Worm (Caenorhabditis elegans) whole organism, L2 larva: ENCODE data around the gene swt-2.

ENCODE experiments used
- C34F6.9 ChIP-seq: fragments of 150-350 bp; optimal IDR thresholded peaks from 2 replicates; lab custom pipeline; 2014; ENCODE audit warnings: missing biosample characterization, missing genetic modification characterization
- F13H6.1 ChIP-seq: sonication (generic microtip); optimal IDR thresholded peaks from 2 replicates; lab custom pipeline; 2016; ENCODE audit warnings: missing genetic modification characterization, missing compliant biosample characterization
- R02D3.7 ChIP-seq: fragments of 150-350 bp; optimal IDR thresholded peaks from 2 replicates; lab custom pipeline; 2014; ENCODE audit warnings: missing biosample characterization, missing genetic modification characterization
- Y55F3AM.14 ChIP-seq: fragments of 200-800 bp; sonication (Bioruptor generic); optimal IDR thresholded peaks from 2 replicates; lab custom pipeline; 2018; ENCODE audit warnings: mild to moderate bottlenecking, missing genetic modification characterization, missing compliant biosample characterization
- ZK546.5 ChIP-seq: sonication (generic microtip); optimal IDR thresholded peaks from 2 replicates; lab custom pipeline; 2017; ENCODE audit warnings: missing biosample characterization, missing genetic modification characterization
- aly-2 ChIP-seq: fragments of 150-350 bp; optimal IDR thresholded peaks from 2 replicates; lab custom pipeline; 2014; ENCODE audit warnings: missing biosample characterization, missing genetic modification characterization
- ama-1 ChIP-seq: fragments of 150-350 bp; optimal IDR thresholded peaks from 2 replicates; lab custom pipeline; 2018; ENCODE audit warnings: inconsistent platforms
- blmp-1 ChIP-seq: sonication (generic microtip); optimal IDR thresholded peaks from 2 replicates; lab custom pipeline; 2017; ENCODE audit warnings: missing genetic modification characterization, mild to moderate bottlenecking, missing compliant biosample characterization, antibody characterized with exemption, moderate library complexity; ENCODE audit not compliant: insufficient read depth
- ceh-82 ChIP-seq: fragments of 150-350 bp; optimal IDR thresholded peaks from 2 replicates; lab custom pipeline; 2014; ENCODE audit warnings: missing biosample characterization, missing genetic modification characterization
- crh-2 ChIP-seq: sonication (generic microtip); optimal IDR thresholded peaks from 2 replicates; lab custom pipeline; 2017; ENCODE audit warnings: missing biosample characterization, missing genetic modification characterization
- egl-27 ChIP-seq: sonication (generic microtip); optimal IDR thresholded peaks from 3 replicates; lab custom pipeline; 2017; ENCODE audit warnings: missing biosample characterization, missing genetic modification reagents, missing genetic modification characterization
- elt-1 ChIP-seq: fragments of 150-350 bp; optimal IDR thresholded peaks from 2 replicates; lab custom pipeline; 2014; ENCODE audit warnings: missing biosample characterization, missing genetic modification characterization
- fos-1 ChIP-seq: fragments of 150-350 bp; optimal IDR thresholded peaks from 2 replicates; lab custom pipeline; 2014; ENCODE audit warnings: missing biosample characterization, missing genetic modification characterization
- gmeb-1 ChIP-seq: fragments of 150-350 bp; optimal IDR thresholded peaks from 2 replicates; lab custom pipeline; 2014; ENCODE audit warnings: missing biosample characterization, missing genetic modification characterization
- lin-11 ChIP-seq: fragments of 150-350 bp; sonication (generic microtip); optimal IDR thresholded peaks from 2 replicates; lab custom pipeline; 2014; ENCODE audit warnings: missing biosample characterization, missing genetic modification characterization, inconsistent platforms, mixed read lengths
- lsy-2 ChIP-seq, 2 experiments: fragments of 150-350 bp in 1 of 2; sonication (generic microtip) in 1 of 2; optimal IDR thresholded peaks; 2 replicates each; lab custom pipeline; 2014 to 2017; ENCODE audit warnings: missing biosample characterization in 2 of 2, missing genetic modification characterization in 2 of 2
- mdl-1 ChIP-seq, 2 experiments: fragments of 150-350 bp in 1 of 2; sonication (generic microtip) in 1 of 2; optimal IDR thresholded peaks; 2 replicates each; lab custom pipeline; 2017; ENCODE audit warnings: missing biosample characterization in 2 of 2, missing genetic modification characterization in 2 of 2
- nhr-11 ChIP-seq: fragments of 150-350 bp; optimal IDR thresholded peaks from 2 replicates; lab custom pipeline; 2014; ENCODE audit warnings: missing biosample characterization, missing genetic modification characterization
- nhr-129 ChIP-seq: fragments of 150-350 bp; optimal IDR thresholded peaks from 2 replicates; lab custom pipeline; 2014; ENCODE audit warnings: missing biosample characterization, missing genetic modification characterization
- nhr-21 ChIP-seq: fragments of 150-350 bp; optimal IDR thresholded peaks from 2 replicates; lab custom pipeline; 2014; ENCODE audit warnings: missing biosample characterization, missing genetic modification characterization
- nhr-23 ChIP-seq: fragments of 150-350 bp; optimal IDR thresholded peaks from 2 replicates; lab custom pipeline; 2014; ENCODE audit warnings: missing biosample characterization, missing genetic modification reagents, missing genetic modification characterization
- nhr-237 ChIP-seq: fragments of 150-350 bp; optimal IDR thresholded peaks from 2 replicates; lab custom pipeline; 2014; ENCODE audit warnings: missing biosample characterization, missing genetic modification characterization
- nhr-25 ChIP-seq: fragments of 150-350 bp; sonication (generic microtip); optimal IDR thresholded peaks from 3 replicates; lab custom pipeline; 2014; ENCODE audit warnings: missing biosample characterization, missing genetic modification characterization
- nhr-6 ChIP-seq: fragments of 150-350 bp; optimal IDR thresholded peaks from 2 replicates; lab custom pipeline; 2014; ENCODE audit warnings: missing biosample characterization, missing genetic modification characterization
- sma-3 ChIP-seq: sonication (generic microtip); optimal IDR thresholded peaks from 2 replicates; lab custom pipeline; 2016; ENCODE audit warnings: missing genetic modification reagents, missing genetic modification characterization, missing compliant biosample characterization
- sma-9 ChIP-seq, 2 experiments: fragments of 150-350 bp in 1 of 2; sonication (generic microtip) in 1 of 2; optimal IDR thresholded peaks; 2 replicates each; lab custom pipeline; 2014 to 2016; ENCODE audit warnings: missing genetic modification characterization in 2 of 2, mild to moderate bottlenecking in 1 of 2, missing biosample characterization in 1 of 2, missing compliant biosample characterization in 1 of 2, missing genetic modification reagents in 1 of 2, moderate library complexity in 1 of 2
- unc-39 ChIP-seq: fragments of 150-350 bp; optimal IDR thresholded peaks from 2 replicates; lab custom pipeline; 2014; ENCODE audit warnings: missing biosample characterization, missing genetic modification characterization
- unc-55 ChIP-seq: fragments of 150-350 bp; sonication (generic microtip); optimal IDR thresholded peaks from 3 replicates; lab custom pipeline; 2014; ENCODE audit warnings: missing biosample characterization, missing genetic modification reagents, missing genetic modification characterization
- zag-1 ChIP-seq: fragments of 150-350 bp; optimal IDR thresholded peaks from 2 replicates; lab custom pipeline; 2014; ENCODE audit warnings: missing biosample characterization, missing genetic modification characterization
- ztf-4 ChIP-seq: fragments of 150-350 bp; optimal IDR thresholded peaks from 2 replicates; lab custom pipeline; 2014; ENCODE audit warnings: missing biosample characterization, missing genetic modification characterization

swt-2 gene

ce11 chrV:7575563-7575962, 45.6 kb downstream of the swt-2 start, which contains the start of the genes snu-66 and ints-9 (continued):
- TF ChIP-seq nhr-129 (peak; percentile 65), aly-2 (tag; lab: Kevin White, UChicago) (no peak), ztf-4 (tag; lab: Kevin White, UChicago) (no peak), lin-11 (tag; lab: Kevin White, UChicago) (no peak)

- TF ChIP-seq crh-2 (tag; lab: Kevin White, UChicago) (peak; percentile 55), Y55F3AM.14 (GFP tag; lab: Kevin White, UChicago) (no peak), aly-2 (tag; lab: Kevin White, UChicago) (no peak), elt-1 (tag; lab: Kevin White, UChicago) (no peak), ama-1 (lab: Kevin White, UChicago) (no peak), sma-3 (GFP tag; lab: Kevin White, UChicago) (peak; percentile 16), ZK546.5 (no peak), ztf-4 (tag; lab: Kevin White, UChicago) (no peak), zag-1 (no peak), R02D3.7 (tag; lab: Kevin White, UChicago) (no peak), ceh-82 (tag; lab: Kevin White, UChicago) (no peak), nhr-21 (tag; lab: Kevin White, UChicago) (peak; percentile 18), nhr-129 (peak; percentile 50), unc-39 (tag; lab: Kevin White, UChicago) (no peak), lin-11 (tag; lab: Kevin White, UChicago) (no peak), nhr-25 (tag; lab: Kevin White, UChicago) (peak; percentile 35), C34F6.9 (tag; lab: Kevin White, UChicago) (peak; percentile 77), mdl-1 (tag; optimal IDR thresholded peaks at IDR 0.05; lab: Kevin White, UChicago) (no peak), nhr-23 (no peak), egl-27 (no peak), gmeb-1 (tag; lab: Kevin White, UChicago) (peak; percentile 60), nhr-237 (tag; lab: Kevin White, UChicago) (no peak), blmp-1 (no peak), sma-9 (GFP tag; optimal IDR thresholded peaks at IDR 0.05; lab: Kevin White, UChicago) (peak; percentile 26), sma-9 (tag; optimal IDR thresholded peaks at IDR 0.05; lab: Kevin White, UChicago) (no peak), nhr-6 (no peak), nhr-11 (tag; lab: Kevin White, UChicago) (no peak), F13H6.1 (tag; lab: Kevin White, UChicago) (no peak), lsy-2 (tag; optimal IDR thresholded peaks at IDR 0.05; lab: Kevin White, UChicago) (peak; percentile 10 to 78), fos-1 (peak; percentile 25), unc-55 (GFP tag; lab: Kevin White, UChicago) (peak; percentile 76)
- TF ChIP-seq, all 48 proteins: peak for 11
Measured at ce11 chrV:7580378-7580777, 50.4 kb downstream of the swt-2 start, which contains the start of gene ets-6. Gene ets-6 (minus strand): TSS chrV:7580546.
